Worm (Caenorhabditis elegans): ENCODE results near the gene C04G6.11.

- no peak for TF ChIP-seq W03F9.2 (tag; optimal IDR thresholded peaks at IDR 0.05)
- no peak for TF ChIP-seq him-1 (tag; optimal IDR thresholded peaks at IDR 0.05)
- TF ChIP-seq dao-5 (tag; optimal IDR thresholded peaks at IDR 0.05) = no peak
Observed at ce11 chrII:5067927-5068326, 35.7 kb downstream of the C04G6.11 start, which contains the start of gene C27A2.8.
